Worm (Caenorhabditis elegans): ENCODE results near the gene lab-2.

DNA sequence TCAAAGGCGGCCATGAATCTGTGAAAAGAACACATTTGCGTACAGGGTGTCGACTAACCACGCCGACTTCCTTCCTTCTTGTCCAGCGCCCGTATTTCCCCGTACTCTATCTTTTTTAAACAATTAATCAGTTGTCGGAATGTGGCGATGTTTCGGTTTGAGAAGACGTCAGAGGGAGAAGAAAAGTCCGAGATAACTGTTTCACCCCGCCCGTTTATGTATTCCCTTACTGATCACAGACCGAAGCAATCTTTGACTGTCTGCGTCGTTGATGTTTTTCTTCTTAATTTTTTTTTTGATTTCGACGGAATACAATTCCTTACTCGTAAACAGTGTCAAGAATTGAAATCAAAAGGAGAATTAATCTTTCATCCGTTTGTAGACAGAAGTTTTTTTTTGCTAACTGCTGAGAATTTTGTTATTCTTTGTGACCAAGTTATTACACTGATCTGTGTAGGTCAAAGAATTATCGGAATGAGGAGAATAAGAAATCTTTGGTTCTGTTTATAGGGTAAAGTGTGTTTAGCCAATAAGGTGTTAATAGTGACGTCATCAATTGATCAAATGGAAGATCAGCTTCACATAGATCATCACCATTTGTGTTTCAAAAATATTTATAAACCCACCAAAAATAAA, 32.2 kb downstream of the lab-2 start:
- TF ChIP-seq unc-62 (GFP tag; optimal IDR thresholded peaks at IDR 0.05) (no peak), nhr-85 (tag) (peak; percentile 95), fkh-4 (tag; optimal IDR thresholded peaks at IDR 0.05; ENCODE audit: borderline replicate concordance) (no peak), dpl-1 (GFP tag; optimal IDR thresholded peaks at IDR 0.05) (no peak), jun-1 (tag; optimal IDR thresholded peaks at IDR 0.05) (no peak), unc-130 (tag; optimal IDR thresholded peaks at IDR 0.05) (peak; percentile 17)
